Fruit fly (Drosophila melanogaster): ENCODE measurements around the gene CG10949.
A peak's percentile ranks its signal among the peaks of the same experiment; 100 is the strongest.

The CG10949 gene

dm6 chr2L:20417597-20418286 lies 1.0 kb upstream of the CG10949 start (continued):
- TF ChIP-seq chn (GFP tag; optimal IDR thresholded peaks at IDR 0.05) (no peak), jigr1 (GFP tag; IDR thresholded peaks at IDR 0.05) (no peak), CG8765 (GFP tag; IDR thresholded peaks at IDR 0.05) (no peak), CG14860 (GFP tag; IDR thresholded peaks at IDR 0.05; ENCODE audit: partially characterized antibody) (no peak), Sox102F (GFP tag; optimal IDR thresholded peaks at IDR 0.05) (no peak), Sry-β (GFP tag; optimal IDR thresholded peaks at IDR 0.05) (no peak), CG2875 (GFP tag; optimal IDR thresholded peaks at IDR 0.05) (no peak), CG10321 (GFP tag; IDR thresholded peaks at IDR 0.05) (no peak), Mrtf (GFP tag; IDR thresholded peaks at IDR 0.05) (peak; percentile 32; the same call in 1 of the 3 replicates), CG6689 (GFP tag; IDR thresholded peaks at IDR 0.05) (peak; percentile 25; the same call in 1 of the 2 replicates), CG7963 (GFP tag; IDR thresholded peaks at IDR 0.05; ENCODE audit: partially characterized antibody) (no peak), CG12299 (tag; optimal IDR thresholded peaks at IDR 0.05) (peak; percentile 9), NFAT (GFP tag; IDR thresholded peaks at IDR 0.05) (0 out of 2 replicates have a peak, but pooled peaks have one; percentile 23), CG8290 (GFP tag; optimal IDR thresholded peaks at IDR 0.05) (no peak), CG8290 (tag; optimal IDR thresholded peaks at IDR 0.05) (peak in 1 of 2 experiments; percentile 11), p53 (GFP tag; optimal IDR thresholded peaks at IDR 0.05) (no peak), sima (GFP tag; optimal IDR thresholded peaks at IDR 0.05) (no peak), yki (optimal IDR thresholded peaks at IDR 0.05) (no peak), aop (GFP tag; IDR thresholded peaks at IDR 0.05) (no peak), CG8944 (GFP tag; optimal IDR thresholded peaks at IDR 0.05) (no peak), CG1024 (GFP tag; IDR thresholded peaks at IDR 0.05) (no peak), slou (GFP tag; optimal IDR thresholded peaks at IDR 0.05) (no peak), CG2678 (tag; optimal IDR thresholded peaks at IDR 0.05) (no peak), CG5953 (GFP tag; IDR thresholded peaks at IDR 0.05) (no peak), crc (GFP tag; optimal IDR thresholded peaks at IDR 0.05) (no peak), Gug (GFP tag; IDR thresholded peaks at IDR 0.05) (no peak), CG14050 (GFP tag; IDR thresholded peaks at IDR 0.05) (peak; percentile 13; the same call in 1 of the 3 replicates), ssp (GFP tag; IDR thresholded peaks at IDR 0.05) (no peak), ERR (GFP tag; optimal IDR thresholded peaks at IDR 0.05) (no peak), CG8089 (GFP tag; optimal IDR thresholded peaks at IDR 0.05) (no peak), CG7928 (GFP tag; optimal IDR thresholded peaks at IDR 0.05) (no peak), salm (tag; optimal IDR thresholded peaks at IDR 0.05) (no peak), NK7.1 (GFP tag; optimal IDR thresholded peaks at IDR 0.05) (no peak), B-H1 (GFP tag; IDR thresholded peaks at IDR 0.05) (peak; percentile 27; the same call in 1 of the 3 replicates), twi (tag; optimal IDR thresholded peaks at IDR 0.05) (no peak), Sry-δ (GFP tag; optimal IDR thresholded peaks at IDR 0.05) (no peak), CG5245 (GFP tag; optimal IDR thresholded peaks at IDR 0.05) (no peak), danr (GFP tag; IDR thresholded peaks at IDR 0.05) (no peak), CG30403 (GFP tag; optimal IDR thresholded peaks at IDR 0.05) (peak; percentile 33), Xrp1 (GFP tag; IDR thresholded peaks at IDR 0.05) (0 out of 2 replicates have a peak, but pooled peaks have one; percentile 39), mirr (GFP tag; optimal IDR thresholded peaks at IDR 0.05) (no peak), CG3281 (GFP tag; optimal IDR thresholded peaks at IDR 0.05) (peak; percentile 27), gcm2 (GFP tag; optimal IDR thresholded peaks at IDR 0.05) (no peak), CG12071 (GFP tag; optimal IDR thresholded peaks at IDR 0.05) (no peak), CG8281 (tag; optimal IDR thresholded peaks at IDR 0.05) (no peak)
